Worm (Caenorhabditis elegans): Measurements from ENCODE around the gene nhr-6.

The nhr-6 gene

DNA sequence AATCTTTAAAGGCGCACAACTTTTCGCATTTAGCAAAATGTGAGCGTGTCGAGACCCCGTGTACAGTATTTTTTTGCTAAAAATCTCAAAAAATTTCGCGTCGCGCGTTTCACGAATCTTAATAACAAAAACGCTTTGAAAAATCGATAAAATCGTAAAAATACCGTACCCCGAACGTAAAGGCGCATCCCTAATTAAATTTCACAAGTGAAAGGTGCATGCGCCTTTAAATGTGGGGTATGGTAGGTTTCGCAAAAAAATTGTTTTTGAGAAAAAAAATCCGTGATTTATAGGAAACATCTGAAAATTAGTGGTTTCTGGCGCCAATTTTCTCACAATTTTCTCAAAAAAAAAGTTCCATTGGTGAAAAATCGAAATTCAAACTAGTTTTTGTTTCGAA, 39.2 kb upstream of the nhr-6 start:
- no peak for TF ChIP-seq bed-3 (GFP tag; optimal IDR thresholded peaks at IDR 0.05)
- no peak for TF ChIP-seq mls-2 (tag; optimal IDR thresholded peaks at IDR 0.05)
- no peak for TF ChIP-seq nhr-76 (tag; optimal IDR thresholded peaks at IDR 0.05)
- no peak for TF ChIP-seq lin-13 (tag; optimal IDR thresholded peaks at IDR 0.05)

DNA sequence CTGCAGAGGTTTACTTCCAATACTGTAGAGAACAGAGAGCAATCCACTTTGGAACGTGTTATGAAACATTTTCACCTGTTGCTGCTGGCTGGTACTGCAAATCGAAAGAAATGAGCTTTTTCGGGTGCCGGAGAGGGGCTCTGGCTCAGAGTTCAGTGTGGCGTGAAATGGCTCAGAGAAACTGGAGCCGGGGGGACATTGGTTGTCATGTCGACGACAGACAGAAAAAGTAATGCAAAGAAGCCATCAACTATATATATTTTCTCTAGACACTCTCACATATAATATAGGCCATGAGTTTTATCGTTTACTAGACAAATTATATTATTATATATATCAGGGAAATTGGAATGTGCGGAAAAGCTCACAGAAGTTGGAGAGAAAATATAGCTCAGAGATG, 36.0 kb upstream of the nhr-6 start, which contains the start of gene cfap-20:
TSS of gene cfap-20 (minus strand) at position 101 of the 400 bp plus-strand sequence.
- TF ChIP-seq cnd-1 (tag; optimal IDR thresholded peaks at IDR 0.05) (no peak), lin-13 (tag; optimal IDR thresholded peaks at IDR 0.05) (no peak), ceh-39 (tag; optimal IDR thresholded peaks at IDR 0.05) (no peak), flh-1 (GFP tag; optimal IDR thresholded peaks at IDR 0.05) (no peak), unc-39 (tag; optimal IDR thresholded peaks at IDR 0.05) (no peak), blmp-1 (tag; optimal IDR thresholded peaks at IDR 0.05) (no peak), mab-5 (tag; optimal IDR thresholded peaks at IDR 0.05) (no peak)

DNA sequence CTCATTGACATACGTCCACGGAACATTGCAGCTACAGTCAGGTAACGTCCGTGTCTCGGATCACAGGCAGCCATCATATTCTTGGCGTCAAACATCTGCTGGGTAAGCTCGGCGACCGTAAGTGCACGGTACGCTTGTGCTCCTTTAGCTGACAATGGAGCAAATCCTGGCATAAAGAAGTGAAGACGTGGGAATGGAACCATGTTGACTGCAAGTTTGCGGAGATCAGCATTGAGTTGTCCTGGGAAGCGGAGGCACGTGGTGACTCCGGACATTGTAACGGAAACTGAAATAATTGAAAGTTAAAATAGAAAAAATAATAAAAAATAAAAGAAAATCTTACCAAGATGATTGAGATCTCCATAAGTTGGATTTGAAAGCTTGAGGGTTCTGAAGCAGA, 33.9 kb upstream of the nhr-6 start:
- no peak for TF ChIP-seq nhr-76 (tag; optimal IDR thresholded peaks at IDR 0.05)

DNA sequence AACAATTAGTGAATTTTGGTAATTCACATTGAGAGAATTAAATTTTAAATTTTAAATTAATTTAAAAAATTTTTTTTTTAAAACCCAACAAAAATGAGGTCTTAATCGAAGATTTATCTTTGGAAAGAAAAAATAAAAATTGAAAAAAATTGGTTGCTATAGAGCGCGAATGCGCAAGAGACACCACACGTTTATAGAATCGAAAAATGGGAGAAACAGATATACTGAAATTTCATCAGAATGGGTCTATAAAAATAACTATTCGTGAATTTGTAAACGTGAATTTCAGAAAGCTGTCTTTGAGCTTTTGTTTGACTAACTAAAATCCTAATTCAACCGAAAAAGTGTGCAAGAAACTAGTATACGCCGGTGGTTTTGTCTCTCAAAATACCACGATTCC, 33.0 kb upstream of the nhr-6 start:
- TF ChIP-seq lin-13 (tag; optimal IDR thresholded peaks at IDR 0.05): no peak
- TF ChIP-seq mls-2 (tag; optimal IDR thresholded peaks at IDR 0.05): no peak
- no peak for TF ChIP-seq unc-62 (GFP tag; optimal IDR thresholded peaks at IDR 0.05)
- no peak for TF ChIP-seq nhr-12 (tag; optimal IDR thresholded peaks at IDR 0.05)
- no peak for TF ChIP-seq nhr-76 (tag; optimal IDR thresholded peaks at IDR 0.05)
- peak; percentile 56 for TF ChIP-seq nhr-237 (tag; optimal IDR thresholded peaks at IDR 0.05)
- TF ChIP-seq lsy-2 (tag; optimal IDR thresholded peaks at IDR 0.05): peak; percentile 64
- TF ChIP-seq ceh-39 (tag; optimal IDR thresholded peaks at IDR 0.05): peak; percentile 22
- TF ChIP-seq tbx-8 (GFP tag; optimal IDR thresholded peaks at IDR 0.05): peak; percentile 56
- peak; percentile 10 for TF ChIP-seq nhr-2 (tag; optimal IDR thresholded peaks at IDR 0.05)
- TF ChIP-seq mep-1 (tag; optimal IDR thresholded peaks at IDR 0.05): peak; percentile 6
- TF ChIP-seq bed-3 (GFP tag; optimal IDR thresholded peaks at IDR 0.05): no peak
- peak; percentile 52 for TF ChIP-seq sptf-1 (tag; optimal IDR thresholded peaks at IDR 0.05)
- no peak for TF ChIP-seq blmp-1 (tag; optimal IDR thresholded peaks at IDR 0.05)
- no peak for TF ChIP-seq M03D4.4 (tag; optimal IDR thresholded peaks at IDR 0.05)

DNA sequence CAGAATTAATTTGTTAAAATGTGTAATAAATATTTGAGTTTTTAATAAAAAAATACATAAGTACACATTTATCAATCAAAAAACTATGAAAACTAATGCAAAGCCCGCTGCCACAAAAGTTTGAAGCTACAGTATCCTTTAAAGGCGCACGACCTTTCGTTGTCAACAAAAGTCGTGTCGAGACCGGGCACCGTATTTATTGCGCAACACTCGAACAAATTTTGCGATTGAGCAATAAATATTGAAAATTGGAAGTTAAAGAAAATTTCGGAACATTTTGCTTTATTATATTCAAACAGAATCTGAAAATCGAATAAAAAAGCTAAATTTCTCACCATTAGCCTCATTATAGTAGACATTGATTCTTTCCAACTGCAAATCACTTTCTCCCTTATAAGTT, 32.3 kb upstream of the nhr-6 start:
- TF ChIP-seq lsy-2 (tag; optimal IDR thresholded peaks at IDR 0.05) (no peak), flh-1 (GFP tag; optimal IDR thresholded peaks at IDR 0.05) (no peak), elt-3 (tag; optimal IDR thresholded peaks at IDR 0.05) (no peak), M03D4.4 (tag; optimal IDR thresholded peaks at IDR 0.05) (no peak), nhr-76 (tag; optimal IDR thresholded peaks at IDR 0.05) (no peak), zip-8 (tag; optimal IDR thresholded peaks at IDR 0.05) (peak; percentile 92), lin-13 (tag; optimal IDR thresholded peaks at IDR 0.05) (no peak), nhr-28 (tag; optimal IDR thresholded peaks at IDR 0.05) (no peak), nhr-237 (tag; optimal IDR thresholded peaks at IDR 0.05) (no peak)

DNA sequence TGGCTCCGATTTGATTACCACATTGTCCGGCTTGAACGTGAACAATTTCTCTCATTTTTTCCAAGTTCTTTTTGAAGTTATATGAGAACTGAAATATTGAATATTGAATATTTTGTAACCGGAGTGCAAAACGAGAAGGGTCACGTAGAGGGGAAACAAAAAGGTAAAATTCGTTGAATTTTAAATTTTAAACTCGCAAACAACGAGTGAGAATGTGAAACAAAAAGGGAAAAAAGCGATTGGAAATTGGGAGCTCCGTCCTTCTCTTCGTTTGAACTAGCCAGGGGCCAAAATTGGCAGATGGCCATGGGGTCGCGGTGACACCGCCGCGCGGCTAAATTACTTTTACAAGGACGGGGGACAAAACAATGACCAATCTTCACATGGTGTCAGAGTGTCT, 31.8 kb upstream of the nhr-6 start, which contains the start of gene ben-1:
TSS of gene ben-1 (minus strand) at position 101 of the 400 bp plus-strand sequence.
- TF ChIP-seq ztf-11 (tag; optimal IDR thresholded peaks at IDR 0.05): no peak
- TF ChIP-seq mab-5 (tag; optimal IDR thresholded peaks at IDR 0.05): no peak
- TF ChIP-seq lin-13 (tag; optimal IDR thresholded peaks at IDR 0.05): no peak
- TF ChIP-seq elt-1 (tag; optimal IDR thresholded peaks at IDR 0.05; ENCODE audit: borderline replicate concordance, insufficient read depth): no peak

DNA sequence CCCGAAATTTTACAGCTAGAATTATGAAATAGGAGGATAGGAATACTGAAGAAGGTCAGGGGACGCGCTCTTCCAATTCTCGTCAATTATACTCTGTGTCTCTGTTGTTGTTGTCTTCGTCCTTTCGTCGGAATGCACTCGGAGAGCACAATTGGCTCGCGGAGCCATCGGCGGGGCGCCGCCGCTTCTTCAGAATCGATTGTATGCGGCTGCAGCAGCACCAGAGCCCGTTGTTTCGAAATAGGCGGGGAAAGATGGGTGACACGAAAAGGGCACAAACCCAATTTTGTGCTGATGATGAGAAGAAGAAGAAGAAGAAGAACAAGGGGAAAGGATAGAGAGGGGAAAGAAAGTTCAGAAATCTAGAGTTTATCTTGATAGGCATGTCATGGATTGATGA, 31.3 kb upstream of the nhr-6 start:
- TF ChIP-seq mls-2 (tag; optimal IDR thresholded peaks at IDR 0.05): no peak
- no peak for TF ChIP-seq hlh-1 (tag; optimal IDR thresholded peaks at IDR 0.05)
- peak; percentile 89 for TF ChIP-seq ces-1 (GFP tag; optimal IDR thresholded peaks at IDR 0.05)
- TF ChIP-seq sem-2 (GFP tag; optimal IDR thresholded peaks at IDR 0.05): no peak
- TF ChIP-seq unc-39 (tag; optimal IDR thresholded peaks at IDR 0.05): no peak
- no peak for TF ChIP-seq ceh-83 (GFP tag; optimal IDR thresholded peaks at IDR 0.05)

All from whole organism, mixed stage, embryonic.